Worm (Caenorhabditis elegans): ENCODE measurements around the gene twk-23.

DNA sequence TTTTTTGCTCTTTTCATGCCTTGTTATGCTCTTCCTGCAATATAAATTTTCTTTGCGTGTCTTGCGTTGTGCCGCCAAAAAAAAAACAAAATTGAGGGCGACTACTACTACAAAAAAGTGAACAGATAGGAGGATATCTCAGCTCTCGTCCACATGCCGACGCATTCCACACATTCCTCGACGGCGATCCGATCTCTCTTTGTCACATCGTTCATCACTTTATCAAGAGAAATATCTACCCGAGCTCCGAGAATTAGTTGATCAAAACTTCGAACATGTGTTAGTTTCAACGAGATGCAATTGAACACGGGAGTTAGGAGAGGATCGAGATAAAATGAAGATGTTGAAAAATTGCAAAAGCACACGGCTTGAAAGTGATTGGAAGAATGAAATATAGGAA lies 47.7 kb upstream of the twk-23 start:
- TF ChIP-seq T22C8.4 (GFP tag; IDR thresholded peaks at IDR 0.05), result no peak
- TF ChIP-seq flt-1 (GFP tag; IDR thresholded peaks at IDR 0.05), result no peak
- no peak for TF ChIP-seq med-1 (GFP tag; optimal IDR thresholded peaks at IDR 0.05; ENCODE audit: insufficient read depth)
- no peak for TF ChIP-seq klf-2 (GFP tag; conservative IDR thresholded peaks at IDR 0.05)
